Fruit fly (Drosophila melanogaster) whole organism, embryonic: ENCODE data around the gene CG7530.

Experiments
- Abd-B ChIP-seq: fragments of 200-800 bp; sonication (Bioruptor generic); optimal IDR thresholded peaks from 2 replicates; lab custom pipeline; 2018; ENCODE audit warnings: missing biosample characterization, mild to moderate bottlenecking, missing genetic modification characterization, moderate library complexity
- BEAF-32 ChIP-seq: fragments of 200-800 bp; sonication (Bioruptor generic); optimal IDR thresholded peaks from 3 replicates; lab custom pipeline; 2017; ENCODE audit warnings: missing biosample characterization, missing genetic modification characterization, mild to moderate bottlenecking, moderate library complexity, missing genetic modification reagents
- Blimp-1 ChIP-seq: fragments of 200-800 bp; sonication (Bioruptor generic); optimal IDR thresholded peaks from 3 replicates; lab custom pipeline; 2018; ENCODE audit warnings: missing biosample characterization, missing genetic modification characterization, mild to moderate bottlenecking, moderate library complexity, missing genetic modification reagents
- CG10979 ChIP-seq: fragments of 200-800 bp; sonication (Bioruptor generic); optimal IDR thresholded peaks from 2 replicates; lab custom pipeline; 2018; ENCODE audit warnings: missing biosample characterization, mild to moderate bottlenecking, missing genetic modification characterization, moderate library complexity
- CG11504 ChIP-seq: fragments of 200-800 bp; sonication (Bioruptor generic); optimal IDR thresholded peaks from 3 replicates; lab custom pipeline; 2019; ENCODE audit warnings: missing biosample characterization, mild to moderate bottlenecking, missing genetic modification characterization, moderate library complexity
- CG13123 ChIP-seq: fragments of 200-800 bp; sonication (Bioruptor generic); optimal IDR thresholded peaks from 2 replicates; lab custom pipeline; 2016; ENCODE audit warnings: missing biosample characterization, missing genetic modification characterization
- CG13424 ChIP-seq: fragments of 200-800 bp; sonication (Bioruptor generic); optimal IDR thresholded peaks from 2 replicates; lab custom pipeline; 2019; ENCODE audit warnings: missing biosample characterization, mild to moderate bottlenecking, missing genetic modification characterization, moderate library complexity
- CG14050 ChIP-seq: fragments of 200-800 bp; sonication (Bioruptor generic); IDR thresholded peaks from 3 replicates; pipeline ENCODE4 v1.3.6; 2022; ENCODE audit warnings: missing biosample characterization, missing genetic modification characterization
- CG3407 ChIP-seq: fragments of 200-800 bp; sonication (Bioruptor generic); optimal IDR thresholded peaks from 2 replicates; lab custom pipeline; 2018; ENCODE audit warnings: missing biosample characterization, mild to moderate bottlenecking, missing genetic modification characterization
- CG6272 ChIP-seq: fragments of 200-800 bp; sonication (Bioruptor generic); IDR thresholded peaks from 2 replicates; pipeline ENCODE4 v1.3.6; 2022; ENCODE audit warnings: missing biosample characterization, missing genetic modification characterization
- CG6791 ChIP-seq: fragments of 200-800 bp; sonication (Bioruptor generic); IDR thresholded peaks from 3 replicates; pipeline ENCODE4 v1.3.6; 2022; ENCODE audit warnings: missing biosample characterization, missing genetic modification characterization; ENCODE audit not compliant: partially characterized antibody
- CG6854 ChIP-seq: fragments of 200-800 bp; sonication (Bioruptor generic); optimal IDR thresholded peaks from 3 replicates; lab custom pipeline; 2017; ENCODE audit warnings: missing biosample characterization, mild to moderate bottlenecking, missing genetic modification characterization
- CG7745 ChIP-seq: fragments of 200-800 bp; sonication (Bioruptor generic); optimal IDR thresholded peaks from 2 replicates; lab custom pipeline; 2018; ENCODE audit warnings: missing biosample characterization, mild to moderate bottlenecking, missing genetic modification characterization, moderate library complexity
- CHES-1-like ChIP-seq: fragments of 200-800 bp; sonication (Bioruptor generic); optimal IDR thresholded peaks from 2 replicates; lab custom pipeline; 2016; ENCODE audit warnings: missing biosample characterization, missing genetic modification characterization
- CTCF ChIP-seq: fragments of 200-800 bp; sonication (Bioruptor generic); optimal IDR thresholded peaks from 2 replicates; lab custom pipeline; 2017; ENCODE audit warnings: missing biosample characterization, mild to moderate bottlenecking, missing genetic modification characterization, moderate library complexity
- E2f2 ChIP-seq: fragments of 200-800 bp; sonication (Bioruptor generic); IDR thresholded peaks from 2 replicates; pipeline ENCODE4 v1.3.6; 2022; ENCODE audit warnings: missing biosample characterization, missing genetic modification characterization
- H2.0 ChIP-seq: fragments of 200-800 bp; sonication (Bioruptor generic); IDR thresholded peaks from 2 replicates; pipeline ENCODE4 v1.3.6; 2022; ENCODE audit warnings: missing biosample characterization, missing genetic modification characterization
- HLHmδ ChIP-seq: fragments of 200-800 bp; sonication (Bioruptor generic); optimal IDR thresholded peaks from 2 replicates; lab custom pipeline; 2018; ENCODE audit warnings: missing biosample characterization, mild to moderate bottlenecking, missing genetic modification characterization, moderate library complexity
- Hr39 ChIP-seq: fragments of >200 bp; optimal IDR thresholded peaks from 2 replicates; lab custom pipeline; 2017
- Max ChIP-seq: fragments of 200-800 bp; sonication (Bioruptor generic); optimal IDR thresholded peaks from 2 replicates; lab custom pipeline; 2016; ENCODE audit warnings: missing biosample characterization, mild to moderate bottlenecking, missing genetic modification characterization
- Oli ChIP-seq: fragments of 200-800 bp; sonication (Bioruptor generic); optimal IDR thresholded peaks from 2 replicates; lab custom pipeline; 2018; ENCODE audit warnings: missing biosample characterization, mild to moderate bottlenecking, missing genetic modification characterization, moderate library complexity
- Pdp1 ChIP-seq, 2 experiments: fragments of 200-800 bp; sonication (Bioruptor generic); optimal IDR thresholded peaks; 3 replicates each; lab custom pipeline; 2016; ENCODE audit warnings: missing biosample characterization in 2 of 2, missing genetic modification characterization in 2 of 2, mild to moderate bottlenecking in 1 of 2, moderate library complexity in 1 of 2
- ac ChIP-seq: fragments of 200-800 bp; sonication (Bioruptor generic); optimal IDR thresholded peaks from 3 replicates; lab custom pipeline; 2017; ENCODE audit warnings: missing biosample characterization, mild to moderate bottlenecking, missing genetic modification characterization
- ara ChIP-seq: fragments of 200-800 bp; sonication (Bioruptor generic); IDR thresholded peaks from 2 replicates; pipeline ENCODE4 v1.3.6; 2022; ENCODE audit warnings: missing biosample characterization, missing genetic modification characterization
- bcd ChIP-seq: fragments of 200-800 bp; sonication (Bioruptor generic); optimal IDR thresholded peaks from 2 replicates; lab custom pipeline; 2017; ENCODE audit warnings: missing biosample characterization, mild to moderate bottlenecking, missing genetic modification characterization
- bsh ChIP-seq, 2 experiments: fragments of 200-800 bp; sonication (Bioruptor generic); optimal IDR thresholded peaks; 2 replicates each; lab custom pipeline; 2017 to 2018; ENCODE audit warnings: mild to moderate bottlenecking in 2 of 2, missing biosample characterization in 2 of 2, missing genetic modification characterization in 2 of 2, moderate library complexity in 1 of 2
- cad ChIP-seq: fragments of >200 bp; optimal IDR thresholded peaks from 2 replicates; lab custom pipeline; 2017; ENCODE audit warnings: missing biosample characterization, missing genetic modification characterization
- caup ChIP-seq: fragments of 200-800 bp; sonication (Bioruptor generic); optimal IDR thresholded peaks from 3 replicates; lab custom pipeline; 2017; ENCODE audit warnings: missing biosample characterization, mild to moderate bottlenecking, missing genetic modification characterization, moderate library complexity; ENCODE audit not compliant: severe bottlenecking
- chinmo ChIP-seq: fragments of 200-800 bp; sonication (Bioruptor generic); IDR thresholded peaks from 4 replicates; pipeline ENCODE4 v1.3.6; 2022; ENCODE audit warnings: missing biosample characterization, missing genetic modification characterization; ENCODE audit not compliant: partially characterized antibody
- danr ChIP-seq: fragments of 200-800 bp; sonication (Bioruptor generic); IDR thresholded peaks from 2 replicates; pipeline ENCODE4 v1.3.6; 2022; ENCODE audit warnings: missing biosample characterization, missing genetic modification characterization
- dmrt11E ChIP-seq: fragments of 200-800 bp; sonication (Bioruptor generic); optimal IDR thresholded peaks from 3 replicates; lab custom pipeline; 2018; ENCODE audit warnings: missing biosample characterization, mild to moderate bottlenecking, missing genetic modification characterization, moderate library complexity
- fd102C ChIP-seq: fragments of 200-800 bp; sonication (Bioruptor generic); optimal IDR thresholded peaks from 2 replicates; lab custom pipeline; 2018; ENCODE audit warnings: missing biosample characterization, mild to moderate bottlenecking, missing genetic modification characterization, moderate library complexity
- fd64A ChIP-seq: fragments of 200-800 bp; sonication (Bioruptor generic); optimal IDR thresholded peaks from 3 replicates; lab custom pipeline; 2018; ENCODE audit warnings: missing biosample characterization, mild to moderate bottlenecking, missing genetic modification characterization
- gfzf ChIP-seq: fragments of 200-800 bp; sonication (Bioruptor generic); optimal IDR thresholded peaks from 2 replicates; lab custom pipeline; 2016; ENCODE audit warnings: missing biosample characterization, mild to moderate bottlenecking, missing genetic modification characterization, moderate library complexity
- ham ChIP-seq: fragments of 200-800 bp; sonication (Bioruptor generic); IDR thresholded peaks from 2 replicates; pipeline ENCODE4 v1.3.6; 2022; ENCODE audit warnings: missing biosample characterization, missing genetic modification characterization
- jigr1 ChIP-seq: fragments of 200-800 bp; sonication (Bioruptor generic); IDR thresholded peaks from 3 replicates; pipeline ENCODE4 v1.3.6; 2022; ENCODE audit warnings: missing biosample characterization, missing genetic modification characterization
- mam ChIP-seq: fragments of 200-800 bp; sonication (Bioruptor generic); optimal IDR thresholded peaks from 3 replicates; lab custom pipeline; 2016; ENCODE audit warnings: missing biosample characterization, missing genetic modification characterization
- nerfin-1 ChIP-seq: fragments of 200-800 bp; sonication (Bioruptor generic); optimal IDR thresholded peaks from 3 replicates; lab custom pipeline; 2019; ENCODE audit warnings: missing biosample characterization, mild to moderate bottlenecking, missing genetic modification characterization, moderate library complexity
- nerfin-2 ChIP-seq: fragments of 200-800 bp; sonication (Bioruptor generic); IDR thresholded peaks from 2 replicates; pipeline ENCODE4 v1.3.6; 2022; ENCODE audit warnings: missing biosample characterization, missing genetic modification characterization; ENCODE audit not compliant: partially characterized antibody
- nmo ChIP-seq: fragments of 200-800 bp; sonication (Bioruptor generic); optimal IDR thresholded peaks from 2 replicates; lab custom pipeline; 2018; ENCODE audit warnings: missing biosample characterization, mild to moderate bottlenecking, missing genetic modification characterization, moderate library complexity
- nom ChIP-seq: fragments of 200-800 bp; sonication (Bioruptor generic); optimal IDR thresholded peaks from 2 replicates; lab custom pipeline; 2017; ENCODE audit warnings: missing biosample characterization, missing genetic modification characterization, mild to moderate bottlenecking, moderate library complexity, missing genetic modification reagents
- oc ChIP-seq: fragments of 200-800 bp; sonication (Bioruptor generic); optimal IDR thresholded peaks from 2 replicates; lab custom pipeline; 2018; ENCODE audit warnings: missing biosample characterization, mild to moderate bottlenecking, missing genetic modification characterization, moderate library complexity
- otp ChIP-seq: fragments of 200-800 bp; sonication (Bioruptor generic); IDR thresholded peaks from 3 replicates; pipeline ENCODE4, ENCODE4 v1.3.6; 2022; ENCODE audit warnings: missing biosample characterization, missing genetic modification characterization
- pnt ChIP-seq: fragments of 200-800 bp; sonication (Bioruptor generic); optimal IDR thresholded peaks from 3 replicates; lab custom pipeline; 2016; ENCODE audit warnings: missing biosample characterization, missing genetic modification characterization
- pzg ChIP-seq: fragments of 200-800 bp; sonication (Bioruptor generic); optimal IDR thresholded peaks from 3 replicates; lab custom pipeline; 2018; ENCODE audit warnings: missing biosample characterization, mild to moderate bottlenecking, missing genetic modification characterization, moderate library complexity
- sd ChIP-seq: fragments of 200-800 bp; sonication (Bioruptor generic); optimal IDR thresholded peaks from 3 replicates; lab custom pipeline; 2018; ENCODE audit warnings: missing biosample characterization, mild to moderate bottlenecking, missing genetic modification characterization, moderate library complexity
- sna ChIP-seq: fragments of 200-800 bp; sonication (Bioruptor generic); IDR thresholded peaks from 2 replicates; pipeline ENCODE4 v1.3.6; 2022; ENCODE audit warnings: missing biosample characterization, missing genetic modification characterization; ENCODE audit not compliant: partially characterized antibody
- sr ChIP-seq: fragments of 200-800 bp; sonication (Bioruptor generic); IDR thresholded peaks from 3 replicates; pipeline ENCODE4 v1.3.6; 2022; ENCODE audit warnings: missing biosample characterization, missing genetic modification characterization
- stc ChIP-seq: fragments of 200-800 bp; sonication (Bioruptor generic); IDR thresholded peaks from 2 replicates; pipeline ENCODE4 v1.3.6; 2022; ENCODE audit warnings: missing biosample characterization, missing genetic modification characterization
- ttk ChIP-seq: fragments of 200-800 bp; sonication (Bioruptor generic); IDR thresholded peaks from 2 replicates; pipeline ENCODE4 v2.1.2; 2022; ENCODE audit warnings: missing biosample characterization, missing genetic modification characterization
- tup ChIP-seq: fragments of 200-800 bp; sonication (Bioruptor generic); optimal IDR thresholded peaks from 2 replicates; lab custom pipeline; 2016; ENCODE audit warnings: missing biosample characterization, mild to moderate bottlenecking, missing genetic modification characterization, moderate library complexity

Gene CG7530

DNA sequence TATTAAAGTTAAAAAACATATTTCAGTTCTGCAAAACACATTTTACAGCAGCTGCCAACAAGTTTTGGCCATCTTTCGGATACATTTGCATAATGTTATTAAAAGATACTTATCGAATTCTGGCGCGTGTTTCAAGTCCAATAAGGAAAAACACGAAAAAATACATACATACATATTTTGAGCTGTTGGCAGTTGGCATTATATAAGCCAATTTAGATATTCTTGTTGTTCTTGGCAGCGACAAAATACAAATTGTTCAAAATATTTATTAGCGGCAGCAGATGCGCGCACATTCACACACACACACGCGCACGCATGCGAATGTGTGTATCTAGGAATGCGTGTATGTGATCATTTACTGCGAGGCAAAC is 17.5 kb downstream of the CG7530 start:
- peak; percentile 28 for TF ChIP-seq fd64A
- TF ChIP-seq nerfin-1 (tag; lab: Kevin White, UChicago), result peak; percentile 17
- no peak for TF ChIP-seq ttk (GFP tag; lab: Robert Waterston, UW)
- TF ChIP-seq CG14050 (GFP tag; lab: Robert Waterston, UW), result no peak
- TF ChIP-seq cad (GFP tag; lab: Kevin White, UChicago), result peak; percentile 34
- peak; percentile 30; the same call in 1 of the 2 replicates for TF ChIP-seq ara (GFP tag; lab: Robert Waterston, UW)
- TF ChIP-seq chinmo (GFP tag; lab: Robert Waterston, UW), result no peak
- no peak for TF ChIP-seq pzg
- no peak for TF ChIP-seq nerfin-2 (GFP tag; lab: Robert Waterston, UW)
- no peak for TF ChIP-seq danr
- peak; percentile 1 for TF ChIP-seq oc (tag; lab: Kevin White, UChicago)
- TF ChIP-seq otp (GFP tag; lab: Robert Waterston, UW), result no peak
- peak; percentile 21; the same call in 1 of the 2 replicates for TF ChIP-seq sna (GFP tag; lab: Robert Waterston, UW)
- no peak for TF ChIP-seq CG11504 (tag; lab: Kevin White, UChicago)
- no peak for TF ChIP-seq CG13424 (tag; lab: Kevin White, UChicago)
- TF ChIP-seq gfzf, result no peak
- TF ChIP-seq Abd-B (GFP tag; lab: Kevin White, UChicago), result no peak
- peak; percentile 41 for TF ChIP-seq ac (GFP tag; lab: Kevin White, UChicago)
- TF ChIP-seq nmo, result no peak
- no peak for TF ChIP-seq sd
- TF ChIP-seq mam (GFP tag; lab: Kevin White, UChicago), result no peak
- no peak for TF ChIP-seq CTCF (GFP tag; lab: Kevin White, UChicago)
- no peak for TF ChIP-seq CG6854 (GFP tag; lab: Kevin White, UChicago)
- no peak for TF ChIP-seq sr (GFP tag; lab: Robert Waterston, UW)
- no peak for TF ChIP-seq ham (GFP tag; lab: Robert Waterston, UW)
- TF ChIP-seq CG7745, result no peak
- no peak for TF ChIP-seq CG3407
- TF ChIP-seq dmrt11E (tag; lab: Kevin White, UChicago), result peak; percentile 16
- no peak for TF ChIP-seq H2.0 (GFP tag; lab: Robert Waterston, UW)
- no peak for TF ChIP-seq CG6272 (GFP tag; lab: Robert Waterston, UW)
- no peak for TF ChIP-seq nom (GFP tag; lab: Kevin White, UChicago)
- no peak for TF ChIP-seq fd102C (GFP tag; lab: Kevin White, UChicago)
- no peak for TF ChIP-seq Oli
- peak; percentile 76 for TF ChIP-seq Hr39 (lab: Kevin White, UChicago)
- TF ChIP-seq caup (GFP tag; lab: Kevin White, UChicago), result no peak
- no peak for TF ChIP-seq Blimp-1
- no peak for TF ChIP-seq CG10979 (tag; lab: Kevin White, UChicago)
- TF ChIP-seq E2f2, result 0 out of 2 replicates have a peak, but pooled peaks have one; percentile 7
- peak in 1 of 2 experiments; percentile 89 for TF ChIP-seq Pdp1 (GFP tag; optimal IDR thresholded peaks at IDR 0.05; lab: Kevin White, UChicago)
- TF ChIP-seq bcd (GFP tag; lab: Kevin White, UChicago), result no peak
- no peak for TF ChIP-seq stc
- no peak for TF ChIP-seq CHES-1-like (GFP tag; lab: Kevin White, UChicago)
- TF ChIP-seq tup (GFP tag; lab: Kevin White, UChicago), result no peak
- TF ChIP-seq HLHmδ (GFP tag; lab: Kevin White, UChicago), result no peak
- TF ChIP-seq pnt (GFP tag; lab: Kevin White, UChicago), result no peak
- TF ChIP-seq jigr1 (GFP tag; lab: Robert Waterston, UW), result no peak
- TF ChIP-seq CG13123 (GFP tag; lab: Kevin White, UChicago), result no peak
- TF ChIP-seq bsh (GFP tag; optimal IDR thresholded peaks at IDR 0.05; lab: Kevin White, UChicago), result no peak
- TF ChIP-seq CG6791 (GFP tag; lab: Robert Waterston, UW), result 0 out of 3 replicates have a peak, but pooled peaks have one; percentile 23
- TF ChIP-seq BEAF-32 (GFP tag; lab: Kevin White, UChicago), result no peak
- TF ChIP-seq Max (GFP tag; lab: Kevin White, UChicago), result no peak
